Worm (Caenorhabditis elegans): ENCODE data around the gene prp-21.
"Not testable (repeated sequence)": the region's sequence is repeated elsewhere in the genome, so short reads cannot be mapped to it uniquely, and the experiment has no call there.

prp-21 gene

ce11 chrII:484328-484916, at the start of gene prp-21, which contains the start of gene gldi-1:
Gene prp-21, plus strand, starts transcription at chrII:484866.
Gene gldi-1, minus strand, starts transcription at chrII:484378.
- TF ChIP-seq unc-62 (GFP tag; optimal IDR thresholded peaks at IDR 0.05), result no peak

DNA sequence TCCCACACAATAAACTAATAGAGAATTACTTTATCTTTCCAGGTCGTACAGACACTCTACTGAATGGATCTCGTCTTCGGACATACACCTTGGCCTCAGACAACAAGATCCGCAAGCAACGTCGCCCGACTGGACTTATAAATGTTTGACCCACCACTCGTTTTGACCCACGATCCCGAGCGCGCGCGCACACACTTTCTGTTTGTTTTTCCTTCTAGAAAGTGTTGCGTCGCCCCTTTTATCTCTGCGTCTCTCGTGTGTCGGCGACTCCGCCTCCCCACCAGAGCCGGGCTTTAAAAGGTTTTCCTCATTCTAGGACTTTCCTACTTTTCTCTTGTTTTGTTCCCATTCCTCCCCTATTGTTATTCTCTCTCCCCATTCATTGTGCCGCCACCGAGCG, 47.4 kb upstream of the prp-21 start:
- no peak for TF ChIP-seq unc-62 (GFP tag; optimal IDR thresholded peaks at IDR 0.05)

DNA sequence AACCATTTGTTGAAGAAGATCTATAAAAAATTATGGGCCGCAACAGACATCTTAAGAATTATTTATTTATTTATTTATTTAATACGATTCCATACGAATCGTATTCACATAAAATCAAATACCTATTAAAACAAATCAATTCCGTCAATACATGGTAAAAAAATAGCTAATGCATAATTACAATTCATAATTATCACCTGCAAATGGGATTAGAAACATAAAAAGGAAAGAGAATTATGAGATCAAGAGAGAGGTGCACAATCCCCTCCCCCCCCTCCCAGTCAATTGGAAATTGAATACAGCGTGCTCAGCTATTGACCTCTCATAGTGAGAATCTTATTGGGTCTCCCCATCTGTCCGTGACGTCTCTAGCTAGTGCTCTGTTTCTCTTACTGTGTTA, 43.6 kb upstream of the prp-21 start, which contains the start of gene C24H12.1:
TSS of gene C24H12.1 (plus strand) at position 301 of the 400 bp plus-strand sequence.
- not testable (repeated sequence) for TF ChIP-seq unc-62 (GFP tag; optimal IDR thresholded peaks at IDR 0.05)

ce11 chrII:454646-455045, 30.0 kb upstream of the prp-21 start, which contains the start of gene W10D9.1:
Gene W10D9.1, plus strand, starts transcription at chrII:454946.
- not testable (repeated sequence) for TF ChIP-seq unc-62 (GFP tag; optimal IDR thresholded peaks at IDR 0.05)

DNA sequence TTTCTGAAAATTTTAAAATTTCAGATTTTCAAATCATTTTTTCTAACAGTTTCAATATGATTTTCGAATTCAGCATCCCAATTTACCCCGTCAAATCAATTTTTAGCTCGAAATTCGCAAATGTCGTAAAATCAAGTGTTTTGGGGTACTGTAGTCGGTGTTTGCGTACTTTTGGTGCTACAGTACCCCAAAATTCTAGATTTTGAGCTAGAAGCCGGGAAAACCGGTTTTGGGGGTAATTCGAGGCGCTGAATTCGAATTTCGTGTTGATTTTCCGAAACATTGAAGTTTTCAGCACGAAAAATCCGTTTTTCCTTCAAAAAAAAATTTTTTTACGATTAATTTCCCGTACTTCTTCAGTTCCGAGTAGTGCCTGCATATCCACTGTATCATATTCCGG, 28.3 kb upstream of the prp-21 start:
- no peak for TF ChIP-seq unc-62 (GFP tag; optimal IDR thresholded peaks at IDR 0.05)

DNA sequence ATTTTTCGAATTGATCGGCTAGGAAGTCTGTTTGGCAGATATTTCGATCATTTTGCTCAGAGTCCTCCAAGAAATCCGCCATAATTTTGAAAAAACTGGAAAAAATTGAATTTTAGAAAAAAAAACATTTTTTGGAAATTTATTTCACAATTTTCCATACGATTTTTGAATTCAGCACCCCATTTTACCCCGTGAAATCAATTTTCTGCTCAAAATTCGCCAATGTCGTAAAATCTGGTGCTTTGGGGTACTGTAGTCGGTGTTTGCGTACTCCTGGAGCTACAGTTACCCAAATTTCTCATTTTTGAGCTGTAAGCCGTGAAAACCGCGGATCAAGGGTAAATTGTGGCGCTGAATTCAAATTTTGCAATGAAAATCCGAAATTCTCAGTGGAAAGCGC, 26.9 kb upstream of the prp-21 start, which contains the start of gene gvd-1:
TSS of gene gvd-1 (minus strand) at position 101 of the 400 bp plus-strand sequence.
- no peak for TF ChIP-seq unc-62 (GFP tag; optimal IDR thresholded peaks at IDR 0.05)

DNA sequence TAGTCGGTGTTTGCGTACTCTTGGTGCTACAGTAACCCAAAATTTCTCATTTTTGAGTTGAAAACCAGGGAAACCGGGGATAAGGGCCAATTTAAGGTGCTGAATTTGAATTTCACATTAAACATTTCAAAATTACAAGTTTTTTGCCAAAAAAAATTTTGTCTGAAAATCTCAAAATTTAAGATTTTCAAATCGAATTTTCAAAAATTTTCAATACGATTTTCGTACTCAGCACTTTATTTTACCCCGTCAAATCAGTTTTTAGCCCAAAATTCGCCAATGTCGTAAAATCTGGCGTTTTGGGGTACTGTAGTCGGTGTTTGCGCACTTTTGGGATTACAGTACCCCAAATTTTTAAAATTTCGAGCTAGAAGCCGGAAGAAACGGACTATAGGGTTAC, 23.8 kb upstream of the prp-21 start, which contains the start of gene W10D9.3:
TSS of gene W10D9.3 (minus strand) at position 101 of the 400 bp plus-strand sequence.
- TF ChIP-seq unc-62 (GFP tag; optimal IDR thresholded peaks at IDR 0.05), result no peak

DNA sequence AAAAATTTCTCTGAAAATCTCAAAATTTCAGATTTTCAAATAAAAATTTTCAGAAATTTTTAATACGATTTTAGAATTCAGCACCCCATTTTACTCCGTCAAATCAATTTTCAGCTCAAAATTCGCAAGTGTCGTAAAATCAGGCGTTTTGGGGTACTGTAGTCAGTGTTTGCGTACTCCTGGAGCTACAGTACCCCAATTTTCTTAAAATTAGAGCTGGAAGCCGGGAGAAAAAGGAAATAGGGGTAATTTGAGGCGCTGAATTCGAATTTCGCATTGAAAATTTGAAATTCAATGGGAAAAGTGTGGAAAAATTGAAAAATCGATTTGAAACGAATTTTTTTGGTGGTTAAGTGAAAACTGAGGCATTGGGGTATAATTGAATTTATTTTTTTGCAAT, 23.4 kb upstream of the prp-21 start:
- no peak for TF ChIP-seq unc-62 (GFP tag; optimal IDR thresholded peaks at IDR 0.05)

ce11 chrII:467265-467664, 17.4 kb upstream of the prp-21 start, which contains the start of gene nfyb-1:
Gene nfyb-1, minus strand, starts transcription at chrII:467365.
- no peak for TF ChIP-seq unc-62 (GFP tag; optimal IDR thresholded peaks at IDR 0.05)

- no peak for TF ChIP-seq unc-62 (GFP tag; optimal IDR thresholded peaks at IDR 0.05)
These were observed 14.3 kb upstream of the prp-21 start, which contains the start of gene tomm-22 for ce11 chrII:470375-470774. Gene tomm-22, minus strand, starts transcription at chrII:470475.

- no peak for TF ChIP-seq unc-62 (GFP tag; optimal IDR thresholded peaks at IDR 0.05)
These were observed 11.5 kb upstream of the prp-21 start, which contains the start of gene W07E6.5 for ce11 chrII:473203-473602. Gene W07E6.5, plus strand, starts transcription at chrII:473503.

DNA sequence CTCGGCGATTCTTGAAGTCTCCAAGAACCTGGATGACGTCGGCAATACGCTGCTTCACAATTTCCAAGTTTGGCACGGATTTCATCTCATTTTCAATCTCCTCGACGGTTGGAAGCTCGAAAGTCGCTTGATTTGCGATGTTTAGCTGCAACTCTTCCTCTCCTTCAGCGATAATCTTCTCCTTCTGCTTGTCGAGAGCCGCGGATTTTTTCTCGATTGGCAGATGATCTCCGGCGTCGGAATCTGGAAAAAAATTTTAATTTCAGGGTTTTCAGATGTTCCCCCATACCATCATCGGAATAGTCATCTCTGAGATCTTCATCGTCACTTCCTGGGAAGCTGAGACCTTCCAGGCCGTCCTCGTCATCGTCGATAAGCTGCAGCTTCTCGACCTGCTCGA, 9.4 kb upstream of the prp-21 start:
- no peak for TF ChIP-seq unc-62 (GFP tag; optimal IDR thresholded peaks at IDR 0.05)

DNA sequence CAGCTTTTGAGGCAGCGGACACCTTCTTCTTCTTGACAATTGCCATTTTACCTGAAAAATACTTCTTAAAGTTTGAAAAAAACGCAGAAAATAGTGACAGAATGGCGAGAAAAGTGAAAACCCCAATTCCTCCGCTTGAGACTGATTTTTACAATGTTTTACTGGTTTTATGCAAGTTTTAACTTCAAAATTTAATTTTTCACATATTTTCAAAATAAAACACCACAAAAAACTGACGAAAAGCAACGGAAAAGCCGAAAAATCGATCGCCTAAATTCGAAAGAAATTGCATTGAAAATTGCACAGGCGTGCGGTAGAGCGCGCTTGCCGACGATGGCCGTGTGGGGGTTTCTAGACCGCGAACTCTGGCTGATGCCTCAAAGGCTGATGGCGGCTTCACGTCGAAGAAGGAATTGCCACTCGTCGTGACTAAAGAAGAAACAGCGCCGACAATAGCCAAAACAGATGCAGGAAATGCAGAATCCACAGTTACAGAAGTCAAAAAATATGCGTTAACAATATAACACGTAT, 8.7 kb upstream of the prp-21 start, which contains the start of gene nsun-1:
TSS of gene nsun-1 (minus strand) at position 51 of the 531 bp plus-strand sequence.
- TF ChIP-seq unc-62 (GFP tag; optimal IDR thresholded peaks at IDR 0.05), result no peak

- no peak for TF ChIP-seq unc-62 (GFP tag; optimal IDR thresholded peaks at IDR 0.05)
These were observed 10.5 kb downstream of the prp-21 start, which contains the start of gene sms-5 for ce11 chrII:495124-495523. Gene sms-5, plus strand, starts transcription at chrII:495424.

DNA sequence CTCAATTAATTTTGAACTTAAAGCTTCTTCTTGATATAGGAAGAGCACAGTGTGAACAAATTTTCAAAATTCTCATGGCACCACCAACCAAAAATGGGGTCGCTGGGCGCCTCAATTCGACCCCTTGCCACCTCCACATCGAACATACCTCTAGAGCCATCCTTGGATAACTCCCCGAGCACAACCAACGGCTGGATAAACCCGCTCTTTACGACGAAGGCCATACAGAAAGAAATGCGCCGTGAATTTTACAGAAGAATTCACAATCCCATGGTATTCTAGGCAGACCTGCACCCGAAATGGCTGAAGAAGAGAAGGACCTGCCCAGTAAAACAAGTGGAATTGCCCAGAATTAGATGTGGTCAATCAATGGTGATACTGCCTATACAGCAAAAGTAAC, 18.0 kb downstream of the prp-21 start:
- no peak for TF ChIP-seq unc-62 (GFP tag; optimal IDR thresholded peaks at IDR 0.05)

DNA sequence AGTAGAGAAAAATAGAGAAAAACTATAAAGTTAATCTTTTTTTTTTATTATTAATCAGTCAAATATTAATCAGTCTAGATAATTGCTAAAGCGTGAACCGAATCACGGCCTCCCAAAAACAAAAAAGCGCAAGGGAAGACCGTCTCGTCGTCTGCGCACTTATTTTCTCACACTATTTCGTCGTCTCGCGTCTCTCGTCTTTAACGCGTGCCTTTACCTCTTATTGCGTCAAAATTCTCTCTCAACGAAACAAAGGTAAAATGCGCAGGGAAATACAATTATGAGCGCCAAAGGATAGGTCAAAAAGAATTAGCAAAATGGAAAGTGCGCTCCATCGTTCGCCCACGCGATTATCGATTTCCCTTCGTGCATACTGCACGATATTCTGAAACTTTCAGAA, 21.4 kb downstream of the prp-21 start:
- no peak for TF ChIP-seq unc-62 (GFP tag; optimal IDR thresholded peaks at IDR 0.05)

ce11 chrII:508603-509002, 23.9 kb downstream of the prp-21 start:
- TF ChIP-seq unc-62 (GFP tag; optimal IDR thresholded peaks at IDR 0.05), result no peak
